Worm (Caenorhabditis elegans) whole organism, early embryonic: ENCODE measurements around the gene fli-1.

Experiments used
- B0310.2 ChIP-seq: sonication (generic microtip); optimal IDR thresholded peaks from 2 replicates; lab custom pipeline; 2016; ENCODE audit warnings: mild to moderate bottlenecking, missing genetic modification characterization, missing compliant biosample characterization
- F13C5.2 ChIP-seq: sonication (generic microtip); optimal IDR thresholded peaks from 2 replicates; lab custom pipeline; 2017; ENCODE audit warnings: mild to moderate bottlenecking, missing genetic modification characterization, inconsistent platforms, missing compliant biosample characterization
- aly-1 ChIP-seq: sonication (generic microtip); optimal IDR thresholded peaks from 2 replicates; lab custom pipeline; 2016; ENCODE audit warnings: missing genetic modification characterization, missing compliant biosample characterization
- ama-1 ChIP-seq: fragments of 150-350 bp; optimal IDR thresholded peaks from 2 replicates; lab custom pipeline; 2014
- ceh-13 ChIP-seq: fragments of 200-800 bp; sonication (Bioruptor generic); optimal IDR thresholded peaks from 2 replicates; lab custom pipeline; 2018; ENCODE audit warnings: mild to moderate bottlenecking, missing genetic modification characterization, missing compliant biosample characterization
- ceh-36 ChIP-seq: sonication (generic microtip); optimal IDR thresholded peaks from 2 replicates; lab custom pipeline; 2016; ENCODE audit warnings: missing genetic modification characterization, inconsistent platforms, missing compliant biosample characterization
- ets-7 ChIP-seq: sonication (generic microtip); optimal IDR thresholded peaks from 2 replicates; lab custom pipeline; 2016; ENCODE audit warnings: missing genotype, missing genetic modification characterization, missing compliant biosample characterization
- flt-1 ChIP-seq: fragments of 200-800 bp; sonication (Bioruptor generic); IDR thresholded peaks from 2 replicates; pipeline ENCODE4 v1.3.6; 2022; ENCODE audit warnings: missing genetic modification characterization, missing compliant biosample characterization
- hmbx-1 ChIP-seq: sonication (generic microtip); optimal IDR thresholded peaks from 2 replicates; lab custom pipeline; 2016; ENCODE audit warnings: mild to moderate bottlenecking, missing genetic modification characterization, missing compliant biosample characterization
- hmg-4 ChIP-seq: fragments of 200-800 bp; sonication (Bioruptor generic); optimal IDR thresholded peaks from 2 replicates; lab custom pipeline; 2018; ENCODE audit warnings: mild to moderate bottlenecking, missing genetic modification characterization, missing compliant biosample characterization
- hnd-1 ChIP-seq: sonication (generic microtip); optimal IDR thresholded peaks from 2 replicates; lab custom pipeline; 2016; ENCODE audit warnings: missing genetic modification characterization, missing compliant biosample characterization
- pes-1 ChIP-seq: fragments of 200-800 bp; sonication (Bioruptor generic); IDR thresholded peaks from 2 replicates; pipeline ENCODE4 v1.3.6; 2022; ENCODE audit warnings: missing genetic modification reagents, missing genetic modification characterization, missing compliant biosample characterization
- scrt-1 ChIP-seq: fragments of 200-800 bp; sonication (Bioruptor generic); IDR thresholded peaks from 2 replicates; pipeline ENCODE4 v1.3.6; 2022; ENCODE audit warnings: missing genetic modification characterization, missing compliant biosample characterization
- sea-1 ChIP-seq: fragments of 200-800 bp; sonication (Bioruptor generic); conservative IDR thresholded peaks from 2 replicates; pipeline ENCODE4 v1.3.6; 2022; ENCODE audit warnings: missing genetic modification characterization, missing compliant biosample characterization
- tbx-11 ChIP-seq: fragments of 200-800 bp; sonication (Bioruptor generic); IDR thresholded peaks from 2 replicates; pipeline ENCODE4 v1.3.6; 2022; ENCODE audit warnings: missing genetic modification characterization, missing compliant biosample characterization
- tbx-37 ChIP-seq: fragments of 200-800 bp; sonication (Bioruptor generic); conservative IDR thresholded peaks from 2 replicates; pipeline ENCODE4 v1.3.6; 2022; ENCODE audit warnings: missing genetic modification reagents, missing genetic modification characterization, missing compliant biosample characterization
- tra-4 ChIP-seq: sonication (generic microtip); optimal IDR thresholded peaks from 2 replicates; lab custom pipeline; 2017; ENCODE audit warnings: missing genetic modification characterization, missing compliant biosample characterization

Gene fli-1

ce11 chrIII:8719769-8720252 lies 36.3 kb upstream of the fli-1 start, which contains the start of gene hipr-1:
Gene hipr-1 (plus strand): TSS chrIII:8720202.
- TF ChIP-seq pes-1 (GFP tag; lab: Robert Waterston, UW) (no peak), flt-1 (GFP tag; lab: Robert Waterston, UW) (no peak), B0310.2 (no peak), hmg-4 (GFP tag; lab: Kevin White, UChicago) (no peak), sea-1 (GFP tag; lab: Robert Waterston, UW) (no peak), tbx-37 (GFP tag; lab: Robert Waterston, UW) (no peak)

ce11 chrIII:8719105-8719504 lies 35.6 kb upstream of the fli-1 start:
- no peak for TF ChIP-seq hmg-4 (GFP tag; lab: Kevin White, UChicago)
- no peak for TF ChIP-seq ama-1 (lab: Kevin White, UChicago)
- TF ChIP-seq ceh-36 (tag; lab: Kevin White, UChicago), result no peak
- TF ChIP-seq tra-4, result no peak
- TF ChIP-seq ceh-13 (GFP tag; lab: Kevin White, UChicago), result no peak
- no peak for TF ChIP-seq F13C5.2
- no peak for TF ChIP-seq B0310.2
- TF ChIP-seq scrt-1 (GFP tag; lab: Robert Waterston, UW), result no peak
- no peak for TF ChIP-seq hnd-1 (tag; lab: Kevin White, UChicago)
- TF ChIP-seq pes-1 (GFP tag; lab: Robert Waterston, UW), result no peak

- TF ChIP-seq ceh-13 (GFP tag; lab: Kevin White, UChicago), result no peak
- TF ChIP-seq aly-1 (tag; lab: Kevin White, UChicago), result no peak
- no peak for TF ChIP-seq scrt-1 (GFP tag; lab: Robert Waterston, UW)
- TF ChIP-seq pes-1 (GFP tag; lab: Robert Waterston, UW), result no peak
- TF ChIP-seq ama-1 (lab: Kevin White, UChicago), result no peak
- TF ChIP-seq tra-4, result no peak
- TF ChIP-seq tbx-11 (GFP tag; lab: Robert Waterston, UW), result no peak
Observed at ce11 chrIII:8718592-8718991, 35.1 kb upstream of the fli-1 start.

- no peak for TF ChIP-seq F13C5.2
- no peak for TF ChIP-seq aly-1 (tag; lab: Kevin White, UChicago)
- TF ChIP-seq tbx-37 (GFP tag; lab: Robert Waterston, UW), result no peak
Observed at ce11 chrIII:8717231-8717694, 33.7 kb upstream of the fli-1 start, which contains the start of gene mrpl-11. Gene mrpl-11 (plus strand): TSS chrIII:8717644.

DNA sequence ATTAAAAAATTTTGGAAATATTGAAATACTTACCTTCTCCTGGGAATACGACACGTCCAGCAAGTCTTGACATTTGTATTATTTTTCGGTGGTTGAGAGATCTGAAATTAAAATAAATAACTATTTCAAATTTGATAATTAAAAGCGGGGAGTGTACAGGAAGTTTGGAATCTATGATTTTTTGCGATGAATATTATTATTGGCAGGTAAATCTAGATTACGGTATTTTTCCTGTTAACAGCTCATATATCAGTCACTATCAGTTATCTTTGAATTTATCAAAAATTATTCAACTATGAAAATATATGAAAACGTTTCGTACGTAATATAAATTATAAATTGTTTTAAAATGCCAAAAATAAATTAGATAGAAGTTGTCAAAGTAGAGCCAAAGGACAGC lies 32.5 kb upstream of the fli-1 start, which contains the start of gene B0303.14:
B0303.14 (minus strand) TSS at position 101 of the 400 bp plus-strand sequence.
- TF ChIP-seq ets-7 (tag; lab: Kevin White, UChicago) (no peak), F13C5.2 (no peak), aly-1 (tag; lab: Kevin White, UChicago) (no peak), hnd-1 (tag; lab: Kevin White, UChicago) (no peak), tbx-37 (GFP tag; lab: Robert Waterston, UW) (no peak), scrt-1 (GFP tag; lab: Robert Waterston, UW) (no peak), hmg-4 (GFP tag; lab: Kevin White, UChicago) (no peak), ama-1 (lab: Kevin White, UChicago) (no peak), tra-4 (no peak), ceh-36 (tag; lab: Kevin White, UChicago) (no peak), pes-1 (GFP tag; lab: Robert Waterston, UW) (no peak), B0310.2 (no peak), hmbx-1 (no peak), ceh-13 (GFP tag; lab: Kevin White, UChicago) (no peak), sea-1 (GFP tag; lab: Robert Waterston, UW) (no peak), tbx-11 (GFP tag; lab: Robert Waterston, UW) (no peak), flt-1 (GFP tag; lab: Robert Waterston, UW) (no peak)

DNA sequence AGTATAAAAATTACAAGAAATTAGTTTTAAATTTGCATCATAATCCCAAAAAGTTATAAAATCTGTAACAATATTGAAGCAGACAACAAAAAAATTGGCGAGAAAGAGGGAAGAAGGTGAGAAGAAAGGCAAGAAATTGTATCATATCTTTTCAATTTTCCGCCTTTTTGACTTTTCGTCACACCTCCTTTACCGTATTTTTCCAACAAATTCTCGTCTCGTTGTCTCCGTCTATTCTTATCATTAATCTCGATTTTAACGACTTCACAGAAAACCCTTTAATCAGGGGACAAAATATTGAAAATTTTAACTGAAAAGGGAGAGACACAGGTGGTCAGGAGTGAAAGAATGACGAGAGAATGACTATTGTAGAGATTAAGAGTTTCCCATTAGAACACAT lies 29.4 kb upstream of the fli-1 start:
- TF ChIP-seq tbx-37 (GFP tag; lab: Robert Waterston, UW) (no peak), ceh-36 (tag; lab: Kevin White, UChicago) (no peak), flt-1 (GFP tag; lab: Robert Waterston, UW) (no peak), hmg-4 (GFP tag; lab: Kevin White, UChicago) (no peak), ama-1 (lab: Kevin White, UChicago) (no peak), aly-1 (tag; lab: Kevin White, UChicago) (no peak), B0310.2 (no peak), pes-1 (GFP tag; lab: Robert Waterston, UW) (no peak), scrt-1 (GFP tag; lab: Robert Waterston, UW) (no peak), hnd-1 (tag; lab: Kevin White, UChicago) (no peak), hmbx-1 (no peak), tra-4 (no peak), ets-7 (tag; lab: Kevin White, UChicago) (no peak), tbx-11 (GFP tag; lab: Robert Waterston, UW) (no peak), ceh-13 (GFP tag; lab: Kevin White, UChicago) (no peak), F13C5.2 (no peak), sea-1 (GFP tag; lab: Robert Waterston, UW) (no peak)

DNA sequence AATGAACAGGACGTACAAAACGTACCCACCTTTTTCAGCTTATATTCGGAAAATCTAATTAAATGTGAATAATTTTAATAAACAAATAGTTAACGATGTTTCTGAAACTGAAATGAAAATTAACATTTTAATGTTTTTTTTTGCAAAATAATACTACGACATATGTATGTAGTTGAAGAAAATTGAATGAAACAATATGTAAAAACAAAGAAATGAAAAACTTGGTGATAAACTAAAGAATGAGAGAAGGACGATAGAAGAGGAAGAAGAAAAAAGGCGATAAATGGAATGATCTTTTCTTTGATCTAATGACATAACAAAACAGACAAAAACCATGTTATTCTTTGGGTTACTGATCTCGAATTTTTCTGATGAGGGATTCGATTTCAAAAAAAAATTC lies 26.8 kb upstream of the fli-1 start, which contains the start of gene B0303.11:
B0303.11 (minus strand) TSS at position 101 of the 400 bp plus-strand sequence.
- no peak for TF ChIP-seq ceh-13 (GFP tag; lab: Kevin White, UChicago)
- no peak for TF ChIP-seq sea-1 (GFP tag; lab: Robert Waterston, UW)
- no peak for TF ChIP-seq pes-1 (GFP tag; lab: Robert Waterston, UW)
- no peak for TF ChIP-seq scrt-1 (GFP tag; lab: Robert Waterston, UW)
- no peak for TF ChIP-seq hmbx-1
- TF ChIP-seq tbx-11 (GFP tag; lab: Robert Waterston, UW), result no peak
- TF ChIP-seq F13C5.2, result no peak
- TF ChIP-seq ama-1 (lab: Kevin White, UChicago), result no peak
- no peak for TF ChIP-seq ceh-36 (tag; lab: Kevin White, UChicago)
- no peak for TF ChIP-seq aly-1 (tag; lab: Kevin White, UChicago)
